Fruit fly (Drosophila melanogaster): ENCODE measurements around the gene CG42467.

The CG42467 gene

dm6 chr2L:3719414-3719959 is 18.4 kb downstream of the CG42467 start (continued):
- TF ChIP-seq sqz (GFP tag; optimal IDR thresholded peaks at IDR 0.05) (no peak), CG30020 (tag; optimal IDR thresholded peaks at IDR 0.05) (no peak), CG6791 (GFP tag; IDR thresholded peaks at IDR 0.05; ENCODE audit: partially characterized antibody) (no peak), nmo (GFP tag; optimal IDR thresholded peaks at IDR 0.05) (no peak), sob (GFP tag; IDR thresholded peaks at IDR 0.05) (no peak), Poxn (GFP tag; IDR thresholded peaks at IDR 0.05) (no peak), MTF-1 (GFP tag; optimal IDR thresholded peaks at IDR 0.05; ENCODE audit: borderline replicate concordance) (no peak), CG34224 (GFP tag; IDR thresholded peaks at IDR 0.05; ENCODE audit: partially characterized antibody) (no peak), cad (GFP tag; optimal IDR thresholded peaks at IDR 0.05) (no peak), CG9817 (tag; optimal IDR thresholded peaks at IDR 0.05) (peak; percentile 14), dmrt99B (tag; optimal IDR thresholded peaks at IDR 0.05) (peak; percentile 58), D19A (tag; optimal IDR thresholded peaks at IDR 0.05) (no peak), tap (tag; optimal IDR thresholded peaks at IDR 0.05) (peak; percentile 17), ERR (GFP tag; optimal IDR thresholded peaks at IDR 0.05) (no peak), her (GFP tag; optimal IDR thresholded peaks at IDR 0.05) (no peak), ATbp (GFP tag; optimal IDR thresholded peaks at IDR 0.05) (no peak), Ets97D (GFP tag; optimal IDR thresholded peaks at IDR 0.05) (no peak), CG12104 (GFP tag; optimal IDR thresholded peaks at IDR 0.05) (no peak), ab (GFP tag; optimal IDR thresholded peaks at IDR 0.05) (no peak), Elba2 (GFP tag; optimal IDR thresholded peaks at IDR 0.05) (no peak), CG18764 (GFP tag; optimal IDR thresholded peaks at IDR 0.05) (no peak), CG3407 (GFP tag; optimal IDR thresholded peaks at IDR 0.05) (no peak), ap (GFP tag; IDR thresholded peaks at IDR 0.05) (no peak), Trl (optimal IDR thresholded peaks at IDR 0.05) (no peak), Trl (GFP tag; optimal IDR thresholded peaks at IDR 0.05) (no peak), Aef1 (GFP tag; IDR thresholded peaks at IDR 0.05) (no peak), NC2β (GFP tag; optimal IDR thresholded peaks at IDR 0.05) (no peak), MBD-R2 (GFP tag; IDR thresholded peaks at IDR 0.05) (no peak), CG31441 (GFP tag; IDR thresholded peaks at IDR 0.05) (no peak; the same call in 1 of the 2 replicates), bsh (GFP tag; optimal IDR thresholded peaks at IDR 0.05) (peak in 1 of 2 experiments; percentile 43), Pdp1 (GFP tag; optimal IDR thresholded peaks at IDR 0.05) (no peak), Bgb (GFP tag; IDR thresholded peaks at IDR 0.05; ENCODE audit: partially characterized antibody) (no peak), CG2875 (GFP tag; optimal IDR thresholded peaks at IDR 0.05) (no peak), psq (GFP tag; optimal IDR thresholded peaks at IDR 0.05) (no peak), Xrp1 (GFP tag; IDR thresholded peaks at IDR 0.05) (0 out of 2 replicates have a peak, but pooled peaks have one; percentile 21), CG15601 (tag; optimal IDR thresholded peaks at IDR 0.05) (no peak), bigmax (GFP tag; optimal IDR thresholded peaks at IDR 0.05) (no peak), Mrtf (GFP tag; IDR thresholded peaks at IDR 0.05) (no peak), gro (GFP tag; optimal IDR thresholded peaks at IDR 0.05) (no peak), CG1647 (GFP tag; optimal IDR thresholded peaks at IDR 0.05) (no peak), h (optimal IDR thresholded peaks at IDR 0.05) (no peak), CG4854 (GFP tag; optimal IDR thresholded peaks at IDR 0.05) (no peak), gem (tag; optimal IDR thresholded peaks at IDR 0.05) (no peak), pho (GFP tag; optimal IDR thresholded peaks at IDR 0.05) (no peak), CG6854 (GFP tag; optimal IDR thresholded peaks at IDR 0.05) (no peak), ase (GFP tag; IDR thresholded peaks at IDR 0.05) (no peak), nau (GFP tag; optimal IDR thresholded peaks at IDR 0.05) (peak; percentile 39), CG11560 (tag; IDR thresholded peaks at IDR 0.05) (no peak), oc (tag; optimal IDR thresholded peaks at IDR 0.05) (no peak), CG18599 (GFP tag; optimal IDR thresholded peaks at IDR 0.05) (peak; percentile 57), HLH3B (GFP tag; IDR thresholded peaks at IDR 0.05) (no peak), sug (tag; optimal IDR thresholded peaks at IDR 0.05) (peak; percentile 30)

All from whole organism, embryonic.